Fruit fly (Drosophila melanogaster): ENCODE measurements around the gene CG3397.

Gene CG3397

DNA sequence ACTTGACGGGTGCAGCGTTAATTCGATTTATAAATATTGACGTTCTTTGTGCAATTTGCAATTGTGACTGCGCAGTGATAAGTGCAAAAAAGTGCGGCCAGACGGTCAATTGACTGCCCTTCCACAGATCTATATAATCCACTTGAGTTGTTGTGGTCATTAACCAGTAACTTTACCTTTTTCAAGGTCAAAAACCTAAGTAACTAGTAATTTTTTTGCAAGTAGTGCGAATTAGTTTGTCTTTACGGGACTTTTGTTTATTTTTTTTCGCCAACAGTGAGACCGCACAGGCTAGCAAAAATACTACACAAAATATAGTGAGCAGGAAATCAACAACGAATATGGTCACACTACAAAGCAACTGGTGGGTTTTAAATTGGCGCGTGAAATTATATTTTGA, 9.7 kb downstream of the CG3397 start, which contains the start of gene Tango9:
Gene Tango9, minus strand, starts transcription at position 280 of the 400 bp plus-strand sequence.
- TF ChIP-seq Pif1B (GFP tag; optimal IDR thresholded peaks at IDR 0.05) (no peak), CG34367 (tag; optimal IDR thresholded peaks at IDR 0.05) (peak; percentile 41), CG8301 (tag; optimal IDR thresholded peaks at IDR 0.05) (no peak), CG10348 (GFP tag; IDR thresholded peaks at IDR 0.05) (no peak), CG32121 (GFP tag; IDR thresholded peaks at IDR 0.05) (no peak), CG14655 (GFP tag; optimal IDR thresholded peaks at IDR 0.05) (no peak), D1 (tag; optimal IDR thresholded peaks at IDR 0.05) (no peak), CG13204 (GFP tag; optimal IDR thresholded peaks at IDR 0.05) (no peak), CG8159 (tag; optimal IDR thresholded peaks at IDR 0.05) (peak; percentile 45), EcR (GFP tag; optimal IDR thresholded peaks at IDR 0.05) (peak; percentile 73), Pif1A (GFP tag; optimal IDR thresholded peaks at IDR 0.05) (no peak), CG9948 (tag; optimal IDR thresholded peaks at IDR 0.05) (peak; percentile 23), CG15710 (tag; optimal IDR thresholded peaks at IDR 0.05) (peak; percentile 5), CG12605 (GFP tag; IDR thresholded peaks at IDR 0.05) (peak; percentile 74), Snoo (tag; optimal IDR thresholded peaks at IDR 0.05) (peak; percentile 68), gl (tag; optimal IDR thresholded peaks at IDR 0.05) (peak; percentile 63), Ets98B (GFP tag; IDR thresholded peaks at IDR 0.05) (peak; percentile 36; the same call in 1 of the 2 replicates), rn (GFP tag; IDR thresholded peaks at IDR 0.05) (no peak), CG17806 (tag; optimal IDR thresholded peaks at IDR 0.05) (peak; percentile 11), CG4496 (GFP tag; IDR thresholded peaks at IDR 0.05) (no peak), fd96Ca (GFP tag; IDR thresholded peaks at IDR 0.05) (no peak)

DNA sequence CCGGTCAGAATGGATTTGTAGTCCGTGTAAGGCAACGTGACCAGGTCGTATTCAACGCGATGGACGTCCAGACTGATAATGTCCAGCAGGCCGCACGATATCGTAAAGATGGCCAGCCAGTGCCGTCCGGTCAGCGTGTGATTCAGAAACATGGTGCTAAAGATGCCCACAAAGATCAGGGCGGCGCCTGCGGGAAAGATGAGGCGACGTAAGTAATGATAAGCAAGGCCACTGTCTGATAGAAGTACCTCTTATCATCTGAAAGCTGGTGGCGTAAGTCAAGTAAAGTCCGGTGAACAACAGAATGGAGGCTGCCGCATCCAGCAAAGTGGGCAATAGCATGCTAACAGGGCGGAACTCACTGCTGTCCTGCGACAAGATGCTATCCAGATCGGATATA, 10.5 kb downstream of the CG3397 start:
- TF ChIP-seq CG8159 (tag; optimal IDR thresholded peaks at IDR 0.05): no peak
- TF ChIP-seq EcR (GFP tag; optimal IDR thresholded peaks at IDR 0.05): peak; percentile 24

DNA sequence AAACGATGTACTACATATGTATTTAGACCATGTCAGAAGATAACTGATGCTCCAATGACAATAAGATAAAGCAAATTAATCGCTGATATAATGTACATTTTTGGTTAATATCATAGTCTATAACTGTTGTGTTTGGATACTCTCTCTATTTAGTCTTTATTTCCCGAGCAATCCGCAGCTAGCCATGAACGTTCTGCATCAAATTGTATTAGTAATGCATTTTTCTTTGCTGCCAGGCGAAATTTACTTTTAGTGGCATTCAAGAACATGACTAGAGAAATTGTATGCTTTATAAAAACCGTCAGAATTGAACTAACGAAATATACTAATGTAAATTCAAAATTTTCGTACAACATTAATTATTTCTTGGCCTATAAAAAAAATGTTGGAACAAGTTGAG, 12.9 kb downstream of the CG3397 start, which contains the start of gene GC2:
Gene GC2, plus strand, starts transcription at position 301 of the 400 bp plus-strand sequence.
- TF ChIP-seq Snoo (tag; optimal IDR thresholded peaks at IDR 0.05) (no peak), CG13204 (GFP tag; optimal IDR thresholded peaks at IDR 0.05) (no peak), Pif1B (GFP tag; optimal IDR thresholded peaks at IDR 0.05) (no peak), CG8159 (tag; optimal IDR thresholded peaks at IDR 0.05) (no peak), gl (tag; optimal IDR thresholded peaks at IDR 0.05) (no peak), CG14655 (GFP tag; optimal IDR thresholded peaks at IDR 0.05) (no peak), CG34367 (tag; optimal IDR thresholded peaks at IDR 0.05) (no peak), CG32121 (GFP tag; IDR thresholded peaks at IDR 0.05) (no peak), fd96Ca (GFP tag; IDR thresholded peaks at IDR 0.05) (no peak), Ets98B (GFP tag; IDR thresholded peaks at IDR 0.05) (no peak), CG10348 (GFP tag; IDR thresholded peaks at IDR 0.05) (no peak), rn (GFP tag; IDR thresholded peaks at IDR 0.05) (no peak), Pif1A (GFP tag; optimal IDR thresholded peaks at IDR 0.05) (no peak)

DNA sequence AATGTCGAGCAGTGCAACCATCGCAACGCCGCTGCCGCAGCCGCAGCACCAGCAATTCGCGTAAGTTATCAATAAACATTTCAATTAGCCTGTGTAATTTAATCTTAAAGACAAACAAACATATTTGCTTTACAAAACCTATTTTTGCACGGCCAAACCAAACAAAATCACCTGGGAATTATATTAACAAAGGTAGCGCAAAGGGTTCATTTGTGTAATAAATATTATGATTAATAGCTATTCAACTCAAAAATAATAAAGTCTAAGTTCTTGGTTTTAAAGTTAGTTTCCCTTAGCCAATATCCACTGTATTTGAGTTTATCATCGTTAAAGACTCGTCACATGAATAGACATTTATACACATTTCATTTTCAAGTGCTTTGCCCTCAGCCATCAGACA, 15.1 kb downstream of the CG3397 start:
- no peak for TF ChIP-seq Snoo (tag; optimal IDR thresholded peaks at IDR 0.05)
- TF ChIP-seq fd96Ca (GFP tag; IDR thresholded peaks at IDR 0.05): no peak
- no peak for TF ChIP-seq D1 (tag; optimal IDR thresholded peaks at IDR 0.05)
- no peak for TF ChIP-seq Pif1A (GFP tag; optimal IDR thresholded peaks at IDR 0.05)
- TF ChIP-seq CG8301 (tag; optimal IDR thresholded peaks at IDR 0.05): peak; percentile 59
- no peak for TF ChIP-seq rn (GFP tag; IDR thresholded peaks at IDR 0.05)
- TF ChIP-seq CG15710 (tag; optimal IDR thresholded peaks at IDR 0.05): peak; percentile 21
- peak; percentile 10 for TF ChIP-seq Pif1B (GFP tag; optimal IDR thresholded peaks at IDR 0.05)
- TF ChIP-seq Ets98B (GFP tag; IDR thresholded peaks at IDR 0.05): peak; percentile 66
- peak; percentile 8 for TF ChIP-seq CG9948 (tag; optimal IDR thresholded peaks at IDR 0.05)
- TF ChIP-seq CG4496 (GFP tag; IDR thresholded peaks at IDR 0.05): peak; percentile 45; the same call in 1 of the 3 replicates
- TF ChIP-seq CG8159 (tag; optimal IDR thresholded peaks at IDR 0.05): peak; percentile 16
- no peak for TF ChIP-seq CG10348 (GFP tag; IDR thresholded peaks at IDR 0.05)
- TF ChIP-seq CG32121 (GFP tag; IDR thresholded peaks at IDR 0.05): peak; percentile 71
- TF ChIP-seq CG34367 (tag; optimal IDR thresholded peaks at IDR 0.05): no peak
- no peak for TF ChIP-seq EcR (GFP tag; optimal IDR thresholded peaks at IDR 0.05)
- TF ChIP-seq CG12605 (GFP tag; IDR thresholded peaks at IDR 0.05): 0 out of 2 replicates have a peak, but pooled peaks have one; percentile 22
- TF ChIP-seq CG13204 (GFP tag; optimal IDR thresholded peaks at IDR 0.05): no peak
- no peak for TF ChIP-seq gl (tag; optimal IDR thresholded peaks at IDR 0.05)
- TF ChIP-seq CG17806 (tag; optimal IDR thresholded peaks at IDR 0.05): peak; percentile 17
- no peak for TF ChIP-seq CG14655 (GFP tag; optimal IDR thresholded peaks at IDR 0.05)

DNA sequence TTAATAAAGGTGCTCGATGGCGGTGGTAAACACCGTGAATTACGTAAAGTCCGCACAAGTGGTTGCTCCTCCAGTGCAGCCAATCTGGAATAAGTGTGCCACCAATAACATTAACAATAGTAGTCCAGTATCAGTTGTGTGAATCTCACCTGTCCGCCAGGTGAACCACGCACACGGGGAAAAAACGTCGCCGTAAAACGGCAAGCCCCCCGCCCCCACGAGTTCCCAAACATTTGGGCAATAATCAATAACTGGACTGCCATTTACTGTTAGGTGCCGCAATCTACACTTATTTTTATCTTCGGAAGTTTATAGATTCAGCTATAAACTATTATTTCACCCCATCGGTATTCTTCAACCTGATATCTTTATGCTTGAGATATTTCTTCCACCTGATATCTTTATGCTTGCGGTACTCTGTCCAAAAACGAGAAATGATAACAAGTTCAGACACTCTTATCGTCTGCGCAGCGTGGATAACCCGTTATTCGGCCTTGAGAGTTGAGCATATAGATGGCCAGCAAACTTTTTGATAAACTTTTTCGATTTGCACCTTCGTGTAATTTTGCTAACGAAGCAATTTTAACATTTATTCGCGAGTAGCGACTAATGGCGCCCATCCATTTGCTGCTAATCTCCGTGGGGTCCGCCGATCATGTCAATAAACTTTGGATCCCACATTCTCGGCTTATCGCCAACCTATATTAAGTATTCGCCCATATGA, 16.1 kb downstream of the CG3397 start:
- TF ChIP-seq EcR (GFP tag; optimal IDR thresholded peaks at IDR 0.05) (peak; percentile 84), D1 (tag; optimal IDR thresholded peaks at IDR 0.05) (no peak)

DNA sequence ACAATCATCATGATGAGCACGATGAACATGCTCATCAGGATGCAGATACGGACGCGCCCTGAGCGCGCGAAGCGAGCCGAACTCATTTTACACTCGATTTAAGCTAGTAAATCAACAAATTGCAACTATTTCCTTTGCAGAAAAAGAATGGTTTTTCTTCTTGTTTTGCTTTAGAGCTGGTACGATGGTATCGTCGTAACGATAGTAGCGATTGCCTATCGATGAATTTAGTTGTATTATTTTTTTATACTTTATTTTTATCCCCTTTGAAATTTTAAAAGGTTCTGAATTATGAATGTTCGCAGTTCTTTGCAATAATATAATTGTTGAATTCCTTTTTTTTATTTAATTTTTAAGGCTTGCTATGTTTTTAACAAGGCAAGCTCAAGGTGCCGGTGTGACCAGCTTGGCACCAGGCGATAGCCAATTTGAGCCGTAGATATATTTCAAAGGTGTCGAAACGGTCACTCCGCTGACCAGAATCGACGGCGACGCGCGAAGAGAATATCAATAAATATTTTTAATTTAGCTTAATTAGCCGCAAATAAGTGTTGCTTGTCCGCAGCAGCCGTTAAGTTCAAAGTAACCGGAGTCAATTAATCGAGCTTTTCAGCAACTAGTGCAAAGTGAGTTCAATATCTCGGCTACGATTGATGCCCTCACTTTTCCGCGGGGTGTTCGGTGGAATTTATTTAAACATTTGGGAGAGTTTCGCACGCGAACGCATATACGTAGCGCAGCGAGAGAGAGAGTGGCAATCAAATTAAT, 16.9 kb downstream of the CG3397 start, which contains the start of the genes CG12213 and GC1:
Gene CG12213, minus strand, starts transcription at position 430 of the 768 bp plus-strand sequence.
Gene GC1, plus strand, starts transcription at position 447 of the 768 bp plus-strand sequence.
- 0 out of 2 replicates have a peak, but pooled peaks have one; percentile 16 for TF ChIP-seq CG10348 (GFP tag; IDR thresholded peaks at IDR 0.05)
- TF ChIP-seq CG8159 (tag; optimal IDR thresholded peaks at IDR 0.05): peak; percentile 35
- TF ChIP-seq CG14655 (GFP tag; optimal IDR thresholded peaks at IDR 0.05): no peak
- peak; percentile 13 for TF ChIP-seq CG9948 (tag; optimal IDR thresholded peaks at IDR 0.05)
- TF ChIP-seq gl (tag; optimal IDR thresholded peaks at IDR 0.05): no peak
- peak; percentile 4 for TF ChIP-seq Snoo (tag; optimal IDR thresholded peaks at IDR 0.05)
- TF ChIP-seq EcR (GFP tag; optimal IDR thresholded peaks at IDR 0.05): peak; percentile 1
- TF ChIP-seq CG34367 (tag; optimal IDR thresholded peaks at IDR 0.05): peak; percentile 8
- TF ChIP-seq Ets98B (GFP tag; IDR thresholded peaks at IDR 0.05): 0 out of 2 replicates have a peak, but pooled peaks have one; percentile 10
- no peak for TF ChIP-seq CG12605 (GFP tag; IDR thresholded peaks at IDR 0.05)
- peak; percentile 24 for TF ChIP-seq CG15710 (tag; optimal IDR thresholded peaks at IDR 0.05)
- TF ChIP-seq CG4496 (GFP tag; IDR thresholded peaks at IDR 0.05): no peak

Measured in whole organism, pupa.